Worm (Caenorhabditis elegans) whole organism, L2 larva: Measurements from ENCODE around the gene srh-2.

Experiments
- C34F6.9 ChIP-seq: fragments of 150-350 bp; optimal IDR thresholded peaks from 2 replicates; lab custom pipeline; 2014; ENCODE audit warnings: missing biosample characterization, missing genetic modification characterization
- F13H6.1 ChIP-seq: sonication (generic microtip); optimal IDR thresholded peaks from 2 replicates; lab custom pipeline; 2016; ENCODE audit warnings: missing genetic modification characterization, missing compliant biosample characterization
- R02D3.7 ChIP-seq: fragments of 150-350 bp; optimal IDR thresholded peaks from 2 replicates; lab custom pipeline; 2014; ENCODE audit warnings: missing biosample characterization, missing genetic modification characterization
- Y55F3AM.14 ChIP-seq: fragments of 200-800 bp; sonication (Bioruptor generic); optimal IDR thresholded peaks from 2 replicates; lab custom pipeline; 2018; ENCODE audit warnings: mild to moderate bottlenecking, missing genetic modification characterization, missing compliant biosample characterization
- alr-1 ChIP-seq: fragments of 150-350 bp; optimal IDR thresholded peaks from 2 replicates; lab custom pipeline; 2014; ENCODE audit warnings: missing biosample characterization, missing genetic modification characterization
- blmp-1 ChIP-seq: sonication (generic microtip); optimal IDR thresholded peaks from 2 replicates; lab custom pipeline; 2017; ENCODE audit warnings: missing genetic modification characterization, mild to moderate bottlenecking, missing compliant biosample characterization, antibody characterized with exemption, moderate library complexity; ENCODE audit not compliant: insufficient read depth
- ceh-16 ChIP-seq: fragments of 150-350 bp; optimal IDR thresholded peaks from 2 replicates; lab custom pipeline; 2014; ENCODE audit warnings: missing biosample characterization, missing genetic modification characterization
- ceh-82 ChIP-seq: fragments of 150-350 bp; optimal IDR thresholded peaks from 2 replicates; lab custom pipeline; 2014; ENCODE audit warnings: missing biosample characterization, missing genetic modification characterization
- dmd-4 ChIP-seq: sonication (generic microtip); optimal IDR thresholded peaks from 2 replicates; lab custom pipeline; 2017; ENCODE audit warnings: missing biosample characterization, missing genetic modification characterization
- egl-27 ChIP-seq: sonication (generic microtip); optimal IDR thresholded peaks from 3 replicates; lab custom pipeline; 2017; ENCODE audit warnings: missing biosample characterization, missing genetic modification reagents, missing genetic modification characterization
- elt-1 ChIP-seq: fragments of 150-350 bp; optimal IDR thresholded peaks from 2 replicates; lab custom pipeline; 2014; ENCODE audit warnings: missing biosample characterization, missing genetic modification characterization
- elt-3 ChIP-seq: sonication (generic microtip); optimal IDR thresholded peaks from 2 replicates; lab custom pipeline; 2017; ENCODE audit warnings: missing biosample characterization, missing genetic modification characterization
- fos-1 ChIP-seq: fragments of 150-350 bp; optimal IDR thresholded peaks from 2 replicates; lab custom pipeline; 2014; ENCODE audit warnings: missing biosample characterization, missing genetic modification characterization
- gmeb-1 ChIP-seq: fragments of 150-350 bp; optimal IDR thresholded peaks from 2 replicates; lab custom pipeline; 2014; ENCODE audit warnings: missing biosample characterization, missing genetic modification characterization
- lin-11 ChIP-seq: fragments of 150-350 bp; sonication (generic microtip); optimal IDR thresholded peaks from 2 replicates; lab custom pipeline; 2014; ENCODE audit warnings: missing biosample characterization, missing genetic modification characterization, inconsistent platforms, mixed read lengths
- lin-13 ChIP-seq: fragments of 150-350 bp; optimal IDR thresholded peaks from 2 replicates; lab custom pipeline; 2014; ENCODE audit warnings: missing biosample characterization, missing genetic modification reagents, missing genetic modification characterization
- lin-39 ChIP-seq: fragments of 150-350 bp; optimal IDR thresholded peaks from 2 replicates; lab custom pipeline; 2014; ENCODE audit warnings: missing biosample characterization, missing genetic modification reagents, missing genetic modification characterization
- lsy-2 ChIP-seq, 2 experiments: fragments of 150-350 bp in 1 of 2; sonication (generic microtip) in 1 of 2; optimal IDR thresholded peaks; 2 replicates each; lab custom pipeline; 2014 to 2017; ENCODE audit warnings: missing biosample characterization in 2 of 2, missing genetic modification characterization in 2 of 2
- mab-5 ChIP-seq: fragments of 150-350 bp; optimal IDR thresholded peaks from 2 replicates; lab custom pipeline; 2014; ENCODE audit warnings: missing biosample characterization, missing genetic modification characterization
- mdl-1 ChIP-seq, 2 experiments: fragments of 150-350 bp in 1 of 2; sonication (generic microtip) in 1 of 2; optimal IDR thresholded peaks; 2 replicates each; lab custom pipeline; 2017; ENCODE audit warnings: missing biosample characterization in 2 of 2, missing genetic modification characterization in 2 of 2
- nhr-10 ChIP-seq: sonication (generic microtip); optimal IDR thresholded peaks from 2 replicates; lab custom pipeline; 2017; ENCODE audit warnings: missing biosample characterization, missing genetic modification characterization
- nhr-11 ChIP-seq: fragments of 150-350 bp; optimal IDR thresholded peaks from 2 replicates; lab custom pipeline; 2014; ENCODE audit warnings: missing biosample characterization, missing genetic modification characterization
- nhr-12 ChIP-seq: fragments of 150-350 bp; optimal IDR thresholded peaks from 2 replicates; lab custom pipeline; 2014; ENCODE audit warnings: missing biosample characterization, missing genetic modification characterization
- nhr-23 ChIP-seq: fragments of 150-350 bp; optimal IDR thresholded peaks from 2 replicates; lab custom pipeline; 2014; ENCODE audit warnings: missing biosample characterization, missing genetic modification reagents, missing genetic modification characterization
- nhr-237 ChIP-seq: fragments of 150-350 bp; optimal IDR thresholded peaks from 2 replicates; lab custom pipeline; 2014; ENCODE audit warnings: missing biosample characterization, missing genetic modification characterization
- nhr-25 ChIP-seq: fragments of 150-350 bp; sonication (generic microtip); optimal IDR thresholded peaks from 3 replicates; lab custom pipeline; 2014; ENCODE audit warnings: missing biosample characterization, missing genetic modification characterization
- nhr-6 ChIP-seq: fragments of 150-350 bp; optimal IDR thresholded peaks from 2 replicates; lab custom pipeline; 2014; ENCODE audit warnings: missing biosample characterization, missing genetic modification characterization
- nhr-77 ChIP-seq: fragments of 150-350 bp; optimal IDR thresholded peaks from 2 replicates; lab custom pipeline; 2014; ENCODE audit warnings: missing biosample characterization, missing genetic modification characterization
- peb-1 ChIP-seq: fragments of 150-350 bp; optimal IDR thresholded peaks from 2 replicates; lab custom pipeline; 2014; ENCODE audit warnings: missing biosample characterization, missing genetic modification characterization
- sem-4 ChIP-seq: fragments of 150-350 bp; optimal IDR thresholded peaks from 2 replicates; lab custom pipeline; 2014; ENCODE audit warnings: missing biosample characterization, missing genetic modification reagents, missing genetic modification characterization
- sma-3 ChIP-seq: sonication (generic microtip); optimal IDR thresholded peaks from 2 replicates; lab custom pipeline; 2016; ENCODE audit warnings: missing genetic modification reagents, missing genetic modification characterization, missing compliant biosample characterization
- sma-9 ChIP-seq, 2 experiments: fragments of 150-350 bp in 1 of 2; sonication (generic microtip) in 1 of 2; optimal IDR thresholded peaks; 2 replicates each; lab custom pipeline; 2014 to 2016; ENCODE audit warnings: missing genetic modification characterization in 2 of 2, mild to moderate bottlenecking in 1 of 2, missing biosample characterization in 1 of 2, missing compliant biosample characterization in 1 of 2, missing genetic modification reagents in 1 of 2, moderate library complexity in 1 of 2
- unc-39 ChIP-seq: fragments of 150-350 bp; optimal IDR thresholded peaks from 2 replicates; lab custom pipeline; 2014; ENCODE audit warnings: missing biosample characterization, missing genetic modification characterization
- unc-62 ChIP-seq: fragments of 150-350 bp; optimal IDR thresholded peaks from 2 replicates; lab custom pipeline; 2014; ENCODE audit warnings: missing biosample characterization, missing genetic modification reagents, missing genetic modification characterization
- zag-1 ChIP-seq: fragments of 150-350 bp; optimal IDR thresholded peaks from 2 replicates; lab custom pipeline; 2014; ENCODE audit warnings: missing biosample characterization, missing genetic modification characterization
- ztf-4 ChIP-seq: fragments of 150-350 bp; optimal IDR thresholded peaks from 2 replicates; lab custom pipeline; 2014; ENCODE audit warnings: missing biosample characterization, missing genetic modification characterization

srh-2 gene

ce11 chrV:756169-756568, 28.1 kb downstream of the srh-2 start, which contains the start of gene str-20:
Gene str-20 (plus strand): TSS chrV:756469.
- TF ChIP-seq sem-4 (tag; lab: Kevin White, UChicago) (no peak), lin-39 (tag; lab: Kevin White, UChicago) (no peak), blmp-1 (tag; lab: Kevin White, UChicago) (no peak), alr-1 (tag; lab: Kevin White, UChicago) (no peak), zag-1 (no peak), nhr-23 (tag; lab: Kevin White, UChicago) (no peak), nhr-10 (tag; lab: Kevin White, UChicago) (no peak), lin-11 (tag; lab: Kevin White, UChicago) (no peak), nhr-77 (tag; lab: Kevin White, UChicago) (no peak), mab-5 (tag; lab: Kevin White, UChicago) (no peak)

DNA sequence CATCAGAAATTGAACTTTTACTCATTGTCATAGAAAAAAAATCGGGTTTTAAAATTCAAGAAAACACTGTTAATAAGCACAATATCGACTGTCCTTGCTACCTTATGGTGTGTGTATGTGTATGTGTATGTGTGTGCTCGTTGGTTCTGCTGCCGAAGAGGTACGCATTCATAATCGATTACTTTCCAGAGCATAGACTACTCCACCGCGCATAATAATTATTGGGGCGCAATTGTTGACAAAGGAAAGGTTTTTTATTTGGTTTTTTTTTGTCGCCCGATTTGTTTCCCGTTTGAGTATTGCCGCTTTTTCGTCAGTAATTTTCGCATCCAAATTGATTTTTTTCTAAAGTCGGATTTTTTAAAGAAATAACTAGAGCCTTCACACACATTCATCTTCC, 33.1 kb downstream of the srh-2 start, which contains the start of gene C05E4.15:
Gene C05E4.15 (minus strand): TSS at position 101 of the 400 bp plus-strand sequence.
- TF ChIP-seq sma-3 (no peak), zag-1 (no peak), peb-1 (tag; lab: Kevin White, UChicago) (no peak), gmeb-1 (no peak), C34F6.9 (tag; lab: Kevin White, UChicago) (no peak), Y55F3AM.14 (GFP tag; lab: Kevin White, UChicago) (no peak), dmd-4 (no peak), ztf-4 (tag; lab: Kevin White, UChicago) (no peak), nhr-237 (tag; lab: Kevin White, UChicago) (no peak), nhr-6 (no peak), nhr-11 (tag; lab: Kevin White, UChicago) (no peak)

- TF ChIP-seq fos-1 (tag; lab: Kevin White, UChicago) (no peak), ceh-16 (tag; lab: Kevin White, UChicago) (no peak), gmeb-1 (no peak), ceh-82 (tag; lab: Kevin White, UChicago) (no peak), nhr-12 (no peak), egl-27 (tag; lab: Kevin White, UChicago) (no peak), alr-1 (tag; lab: Kevin White, UChicago) (no peak)
Observed at ce11 chrV:761882-762281, 33.8 kb downstream of the srh-2 start, which contains the start of gene C05E4.12. Gene C05E4.12 (minus strand): TSS chrV:761982.

DNA sequence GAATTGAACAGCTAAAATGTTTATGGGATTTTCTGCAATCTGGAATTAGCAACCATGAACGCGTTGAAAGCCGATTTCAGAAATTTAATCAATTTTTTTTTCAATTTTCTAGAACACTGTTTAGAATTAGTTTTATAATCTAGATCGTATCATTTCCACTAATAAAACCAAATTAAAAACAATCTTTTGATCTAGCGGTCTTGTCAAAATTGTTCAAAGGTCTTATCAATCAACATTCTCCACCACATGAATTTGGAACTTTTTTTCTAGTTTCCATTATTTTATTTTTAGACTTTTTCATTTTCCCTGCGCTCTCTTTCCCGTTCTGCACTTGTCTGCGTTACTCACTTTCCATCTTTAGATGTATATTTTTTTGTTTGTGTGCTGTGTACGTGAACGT, 34.2 kb downstream of the srh-2 start, which contains the start of gene srp-2:
Gene srp-2 (plus strand): TSS at position 301 of the 400 bp plus-strand sequence.
- TF ChIP-seq elt-1 (tag; lab: Kevin White, UChicago) (no peak), nhr-12 (no peak), alr-1 (tag; lab: Kevin White, UChicago) (no peak)

DNA sequence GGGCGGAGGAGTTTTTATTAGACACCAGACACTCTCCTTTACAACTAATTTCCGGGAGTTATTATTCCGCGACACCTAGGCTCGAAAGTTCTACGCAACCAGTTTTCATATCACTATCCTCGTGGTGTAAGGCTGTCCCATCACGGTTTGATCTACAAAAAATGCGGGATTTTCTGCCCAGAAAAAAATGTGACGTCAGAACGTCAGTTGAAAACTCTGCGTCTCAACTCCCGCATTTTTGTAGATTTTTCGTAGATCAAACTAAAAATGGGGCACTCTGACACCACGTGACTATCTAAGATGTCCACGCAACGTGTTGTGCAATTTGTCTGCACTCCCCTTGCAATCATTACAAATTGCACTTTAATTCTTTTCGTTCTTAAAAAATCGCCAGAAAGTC, 36.6 kb downstream of the srh-2 start, which contains the start of gene str-238:
Gene str-238 (plus strand): TSS at position 301 of the 400 bp plus-strand sequence.
- TF ChIP-seq blmp-1 (tag; lab: Kevin White, UChicago) (no peak), gmeb-1 (no peak), elt-1 (tag; lab: Kevin White, UChicago) (no peak), sma-9 (GFP tag; optimal IDR thresholded peaks at IDR 0.05; lab: Kevin White, UChicago) (no peak), sma-9 (tag; optimal IDR thresholded peaks at IDR 0.05; lab: Kevin White, UChicago) (no peak), dmd-4 (no peak), unc-62 (no peak), nhr-25 (tag; lab: Kevin White, UChicago) (no peak), elt-3 (tag; lab: Kevin White, UChicago) (no peak), nhr-6 (no peak), lin-13 (no peak), F13H6.1 (tag; lab: Kevin White, UChicago) (no peak), mdl-1 (tag; optimal IDR thresholded peaks at IDR 0.05; lab: Kevin White, UChicago) (no peak), ceh-82 (tag; lab: Kevin White, UChicago) (no peak)

- TF ChIP-seq fos-1 (tag; lab: Kevin White, UChicago) (no peak), unc-39 (tag; lab: Kevin White, UChicago) (no peak), lsy-2 (tag; optimal IDR thresholded peaks at IDR 0.05; lab: Kevin White, UChicago) (no peak), unc-62 (no peak), R02D3.7 (tag; lab: Kevin White, UChicago) (no peak)
Observed at ce11 chrV:772210-772609, 44.1 kb downstream of the srh-2 start.
